Fruit fly (Drosophila melanogaster) S2 (cell line): ENCODE data around the gene Rrp40.

Experiments used
- CG8478 ChIP-seq: fragments of >200 bp; optimal IDR thresholded peaks from 2 replicates; lab custom pipeline; 2018
- CTCF ChIP-seq, 2 experiments: fragments of >200 bp; optimal IDR thresholded peaks; 2 replicates each; lab custom pipeline; 2018

dm6 chr2L:1727826-1728619 is 509 bp upstream of the Rrp40 start:
- TF ChIP-seq CG8478 (lab: Kevin White, UChicago) (no peak), CTCF (optimal IDR thresholded peaks at IDR 0.05; lab: Kevin White, UChicago) (no peak)
